Fruit fly (Drosophila melanogaster) whole organism, prepupa: ENCODE measurements around the gene Cyt-c-p.

Source experiments
- Blimp-1 ChIP-seq: fragments of 200-800 bp; sonication (Bioruptor generic); optimal IDR thresholded peaks from 3 replicates; lab custom pipeline; 2017; ENCODE audit warnings: missing biosample characterization, missing genetic modification characterization, mild to moderate bottlenecking, moderate library complexity, missing genetic modification reagents
- CG10669 ChIP-seq: fragments of 200-800 bp; sonication (Bioruptor generic); optimal IDR thresholded peaks from 3 replicates; lab custom pipeline; 2018; ENCODE audit warnings: missing biosample characterization, mild to moderate bottlenecking, missing genetic modification characterization, moderate library complexity
- CG11294 ChIP-seq: fragments of 200-800 bp; sonication (Bioruptor generic); IDR thresholded peaks from 2 replicates; pipeline ENCODE4 v1.3.6; 2022; ENCODE audit warnings: missing biosample characterization, missing genetic modification characterization
- CG15336 ChIP-seq: fragments of 200-800 bp; sonication (Bioruptor generic); IDR thresholded peaks from 2 replicates; pipeline ENCODE4 v1.3.6; 2022; ENCODE audit warnings: missing biosample characterization, missing genetic modification characterization
- CG1621 ChIP-seq: fragments of 200-800 bp; sonication (Bioruptor generic); optimal IDR thresholded peaks from 3 replicates; lab custom pipeline; 2018; ENCODE audit warnings: missing biosample characterization, mild to moderate bottlenecking, missing genetic modification characterization
- CG16779 ChIP-seq: fragments of 200-800 bp; sonication (Bioruptor generic); optimal IDR thresholded peaks from 3 replicates; lab custom pipeline; 2017; ENCODE audit warnings: missing biosample characterization, mild to moderate bottlenecking, missing genetic modification characterization
- CG31627 ChIP-seq: fragments of 200-800 bp; sonication (Bioruptor generic); optimal IDR thresholded peaks from 3 replicates; lab custom pipeline; 2016; ENCODE audit warnings: missing biosample characterization, missing genetic modification characterization
- CG34406 ChIP-seq: fragments of 200-800 bp; sonication (Bioruptor generic); optimal IDR thresholded peaks from 3 replicates; lab custom pipeline; 2016; ENCODE audit warnings: missing biosample characterization, missing genetic modification characterization
- CG3919 ChIP-seq: fragments of 200-800 bp; sonication (Bioruptor generic); optimal IDR thresholded peaks from 3 replicates; lab custom pipeline; 2016; ENCODE audit warnings: missing biosample characterization, missing genetic modification characterization
- CG4318 ChIP-seq: fragments of 200-800 bp; sonication (Bioruptor generic); optimal IDR thresholded peaks from 3 replicates; lab custom pipeline; 2017; ENCODE audit warnings: missing biosample characterization, mild to moderate bottlenecking, missing genetic modification characterization
- CG6163 ChIP-seq: fragments of 200-800 bp; sonication (Bioruptor generic); IDR thresholded peaks from 3 replicates; pipeline ENCODE4 v1.3.6; 2022; ENCODE audit warnings: missing biosample characterization, missing genetic modification characterization
- CG6792 ChIP-seq: fragments of 200-800 bp; sonication (Bioruptor generic); optimal IDR thresholded peaks from 3 replicates; lab custom pipeline; 2016; ENCODE audit warnings: missing biosample characterization, missing genetic modification characterization
- CG6808 ChIP-seq: fragments of 200-800 bp; sonication (Bioruptor generic); optimal IDR thresholded peaks from 3 replicates; lab custom pipeline; 2017; ENCODE audit warnings: missing biosample characterization, missing genetic modification characterization, mild to moderate bottlenecking, moderate library complexity, missing genetic modification reagents
- CG7368 ChIP-seq: fragments of 200-800 bp; sonication (Bioruptor generic); optimal IDR thresholded peaks from 3 replicates; lab custom pipeline; 2016; ENCODE audit warnings: missing biosample characterization, missing genetic modification characterization
- CG8119 ChIP-seq: fragments of 200-800 bp; sonication (Bioruptor generic); IDR thresholded peaks from 3 replicates; pipeline ENCODE4 v1.3.6; 2022; ENCODE audit warnings: missing biosample characterization, missing genetic modification characterization
- CG8319 ChIP-seq: fragments of 200-800 bp; sonication (Bioruptor generic); optimal IDR thresholded peaks from 3 replicates; lab custom pipeline; 2016; ENCODE audit warnings: missing biosample characterization, missing genetic modification characterization
- CG8632 ChIP-seq: fragments of 200-800 bp; sonication (Bioruptor generic); optimal IDR thresholded peaks from 3 replicates; lab custom pipeline; 2016; ENCODE audit warnings: missing biosample characterization, missing genetic modification characterization
- CG9139 ChIP-seq: fragments of 200-800 bp; sonication (Bioruptor generic); optimal IDR thresholded peaks from 3 replicates; lab custom pipeline; 2017; ENCODE audit warnings: missing biosample characterization, mild to moderate bottlenecking, missing genetic modification characterization
- Eip78C ChIP-seq: fragments of 200-800 bp; sonication (Bioruptor generic); peaks from one replicate; lab custom pipeline; 2016; ENCODE audit warnings: missing biosample characterization, missing genetic modification characterization
- Eip93F ChIP-seq: fragments of 200-800 bp; sonication (Bioruptor generic); optimal IDR thresholded peaks from 2 replicates; lab custom pipeline; 2016; ENCODE audit warnings: missing biosample characterization, mild to moderate bottlenecking, missing genetic modification characterization
- Ets21C ChIP-seq: fragments of 200-800 bp; sonication (Bioruptor generic); optimal IDR thresholded peaks from 3 replicates; lab custom pipeline; 2016; ENCODE audit warnings: missing biosample characterization, missing genetic modification characterization
- Ets96B ChIP-seq: fragments of 200-800 bp; optimal IDR thresholded peaks from 2 replicates; lab custom pipeline; 2019; ENCODE audit warnings: missing biosample characterization, mild to moderate bottlenecking, missing genetic modification characterization, moderate library complexity
- Gug ChIP-seq: fragments of 200-800 bp; sonication (Bioruptor generic); IDR thresholded peaks from 2 replicates; pipeline ENCODE4 v1.3.6; 2022; ENCODE audit warnings: missing biosample characterization, missing genetic modification characterization
- Hr38 ChIP-seq: sonication (Bioruptor generic); optimal IDR thresholded peaks from 2 replicates; lab custom pipeline; 2016; ENCODE audit warnings: missing biosample characterization, missing genetic modification characterization
- Lpt ChIP-seq: fragments of 200-800 bp; sonication (Bioruptor generic); optimal IDR thresholded peaks from 3 replicates; lab custom pipeline; 2016; ENCODE audit warnings: missing biosample characterization, missing genetic modification characterization
- Met ChIP-seq: fragments of 200-800 bp; sonication (Bioruptor generic); optimal IDR thresholded peaks from 3 replicates; lab custom pipeline; 2016; ENCODE audit warnings: missing biosample characterization, missing genetic modification characterization
- Sox15 ChIP-seq: fragments of 200-800 bp; sonication (Bioruptor generic); optimal IDR thresholded peaks from 3 replicates; lab custom pipeline; 2016; ENCODE audit warnings: missing biosample characterization, missing genetic modification characterization
- achi ChIP-seq: fragments of 200-800 bp; sonication (Bioruptor generic); optimal IDR thresholded peaks from 3 replicates; lab custom pipeline; 2016; ENCODE audit warnings: missing biosample characterization, missing genetic modification characterization
- acj6 ChIP-seq: fragments of 200-800 bp; sonication (Bioruptor generic); optimal IDR thresholded peaks from 3 replicates; lab custom pipeline; 2016; ENCODE audit warnings: missing biosample characterization, missing genetic modification characterization
- cyc ChIP-seq: fragments of 200-800 bp; sonication (Bioruptor generic); optimal IDR thresholded peaks from 3 replicates; lab custom pipeline; 2016; ENCODE audit warnings: missing biosample characterization, missing genetic modification characterization
- dsx ChIP-seq: fragments of 200-800 bp; optimal IDR thresholded peaks from 3 replicates; lab custom pipeline; 2019; ENCODE audit warnings: missing biosample characterization, mild to moderate bottlenecking, missing genetic modification characterization, moderate library complexity; ENCODE audit not compliant: poor library complexity, severe bottlenecking
- eg ChIP-seq: fragments of 200-800 bp; sonication (Bioruptor generic); IDR thresholded peaks from 3 replicates; pipeline ENCODE4 v1.3.6; 2022; ENCODE audit warnings: missing biosample characterization, missing genetic modification characterization
- fd59A ChIP-seq: fragments of 200-800 bp; sonication (Bioruptor generic); optimal IDR thresholded peaks from 2 replicates; lab custom pipeline; 2017; ENCODE audit warnings: missing biosample characterization, mild to moderate bottlenecking, missing genetic modification characterization, missing genetic modification reagents
- fd85E ChIP-seq: fragments of 200-800 bp; sonication (Bioruptor generic); optimal IDR thresholded peaks from 3 replicates; lab custom pipeline; 2016; ENCODE audit warnings: missing biosample characterization, missing genetic modification characterization
- fkh ChIP-seq: fragments of 200-800 bp; sonication (Bioruptor generic); optimal IDR thresholded peaks from 3 replicates; lab custom pipeline; 2017; ENCODE audit warnings: missing biosample characterization, mild to moderate bottlenecking, missing genetic modification characterization, moderate library complexity
- lz ChIP-seq: fragments of 200-800 bp; sonication (Bioruptor generic); optimal IDR thresholded peaks from 3 replicates; lab custom pipeline; 2016; ENCODE audit warnings: missing biosample characterization, missing genetic modification characterization
- net ChIP-seq: fragments of 200-800 bp; sonication (Bioruptor generic); optimal IDR thresholded peaks from 3 replicates; lab custom pipeline; 2016; ENCODE audit warnings: missing biosample characterization, missing genetic modification characterization
- spab ChIP-seq: fragments of 200-800 bp; sonication (Bioruptor generic); optimal IDR thresholded peaks from 2 replicates; lab custom pipeline; 2017; ENCODE audit warnings: missing biosample characterization, mild to moderate bottlenecking, missing genetic modification characterization, missing genetic modification reagents
- topi ChIP-seq: fragments of 200-800 bp; sonication (Bioruptor generic); optimal IDR thresholded peaks from 3 replicates; lab custom pipeline; 2016; ENCODE audit warnings: missing biosample characterization, missing genetic modification characterization
- vri ChIP-seq: fragments of 200-800 bp; sonication (Bioruptor generic); optimal IDR thresholded peaks from 3 replicates; lab custom pipeline; 2016; ENCODE audit warnings: missing biosample characterization, mild to moderate bottlenecking, missing genetic modification characterization

Gene Cyt-c-p

dm6 chr2L:16683958-16684877, 35.5 kb upstream of the Cyt-c-p start, which contains the start of gene CG31807 (continued):
- TF ChIP-seq vri (GFP tag; lab: Kevin White, UChicago) (peak; percentile 85), Gug (GFP tag; lab: Robert Waterston, UW) (peak; percentile 65), net (GFP tag; lab: Kevin White, UChicago) (peak; percentile 96), Sox15 (GFP tag; lab: Kevin White, UChicago) (peak; percentile 88), eg (GFP tag; lab: Robert Waterston, UW) (peak; percentile 68), cyc (GFP tag; lab: Kevin White, UChicago) (peak; percentile 86), CG8319 (peak; percentile 87), CG9139 (GFP tag; lab: Kevin White, UChicago) (peak; percentile 94), spab (GFP tag; lab: Kevin White, UChicago) (peak; percentile 94), Ets21C (peak; percentile 87), CG10669 (GFP tag; lab: Kevin White, UChicago) (peak; percentile 96), fd85E (GFP tag; lab: Kevin White, UChicago) (peak; percentile 85), Eip93F (GFP tag; lab: Kevin White, UChicago) (peak; percentile 61), CG8632 (GFP tag; lab: Kevin White, UChicago) (peak; percentile 97), CG8119 (GFP tag; lab: Robert Waterston, UW) (peak; percentile 98), fkh (GFP tag; lab: Kevin White, UChicago) (no peak), CG6808 (peak; percentile 97), CG31627 (peak; percentile 91), Blimp-1 (GFP tag; lab: Kevin White, UChicago) (peak; percentile 73), CG3919 (GFP tag; lab: Kevin White, UChicago) (peak; percentile 97), achi (GFP tag; lab: Kevin White, UChicago) (peak; percentile 96), Lpt (GFP tag; lab: Kevin White, UChicago) (peak; percentile 94), fd59A (GFP tag; lab: Kevin White, UChicago) (peak; percentile 96), CG1621 (tag; lab: Kevin White, UChicago) (peak; percentile 95), CG34406 (peak; percentile 96), CG16779 (tag; lab: Kevin White, UChicago) (peak; percentile 95), CG6792 (peak; percentile 93), lz (peak; percentile 92), dsx (GFP tag; lab: Kevin White, UChicago) (peak; percentile 97), CG11294 (peak; percentile 45), Met (GFP tag; lab: Kevin White, UChicago) (peak; percentile 92), CG4318 (GFP tag; lab: Kevin White, UChicago) (peak; percentile 95), Eip78C (peak; percentile 100), CG7368 (GFP tag; lab: Kevin White, UChicago) (peak; percentile 90), CG15336 (GFP tag; lab: Robert Waterston, UW) (peak; percentile 97), CG6163 (GFP tag; lab: Robert Waterston, UW) (peak; percentile 92), Hr38 (peak; percentile 9), acj6 (peak; percentile 95), Ets96B (peak; percentile 95), topi (GFP tag; lab: Kevin White, UChicago) (peak; percentile 95)
